Fruit fly (Drosophila melanogaster): ENCODE data around the gene Fntb.
A peak's percentile ranks its signal among the peaks of the same experiment; 100 is the strongest.

Gene Fntb

dm6 chr3R:16448378-16449134 lies 15.8 kb downstream of the Fntb start (continued):
- TF ChIP-seq mirr (GFP tag; optimal IDR thresholded peaks at IDR 0.05) = peak; percentile 20
- TF ChIP-seq seq (GFP tag; IDR thresholded peaks at IDR 0.05) = no peak; the same call in 1 of the 2 replicates
- TF ChIP-seq ttk (GFP tag; IDR thresholded peaks at IDR 0.05) = peak; percentile 73
- TF ChIP-seq CG33213 (GFP tag; optimal IDR thresholded peaks at IDR 0.05) = peak; percentile 38
- TF ChIP-seq Six4 (GFP tag; optimal IDR thresholded peaks at IDR 0.05) = peak; percentile 28
- TF ChIP-seq CG5245 (GFP tag; optimal IDR thresholded peaks at IDR 0.05) = peak; percentile 57
- no peak for TF ChIP-seq CG6791 (GFP tag; IDR thresholded peaks at IDR 0.05; ENCODE audit: partially characterized antibody)
- TF ChIP-seq CG18476 (GFP tag; optimal IDR thresholded peaks at IDR 0.05) = no peak
- TF ChIP-seq D19B (GFP tag; optimal IDR thresholded peaks at IDR 0.05) = no peak
- peak; percentile 73 for TF ChIP-seq Gsc (GFP tag; IDR thresholded peaks at IDR 0.05)
- no peak for TF ChIP-seq org-1 (GFP tag; optimal IDR thresholded peaks at IDR 0.05)
- no peak for TF ChIP-seq Stat92E (GFP tag; optimal IDR thresholded peaks at IDR 0.05)
- TF ChIP-seq tna (GFP tag; IDR thresholded peaks at IDR 0.05; ENCODE audit: partially characterized antibody) = no peak
- no peak for TF ChIP-seq CG34224 (GFP tag; IDR thresholded peaks at IDR 0.05; ENCODE audit: partially characterized antibody)
- peak; percentile 77 for TF ChIP-seq CG7786 (GFP tag; optimal IDR thresholded peaks at IDR 0.05)
- peak; percentile 81 for TF ChIP-seq jing (GFP tag; optimal IDR thresholded peaks at IDR 0.05)
- peak; percentile 72 for TF ChIP-seq NfI (GFP tag; optimal IDR thresholded peaks at IDR 0.05)
- no peak for TF ChIP-seq CG8290 (GFP tag; optimal IDR thresholded peaks at IDR 0.05)
- TF ChIP-seq CG8290 (tag; optimal IDR thresholded peaks at IDR 0.05) = peak in 1 of 2 experiments; percentile 97
- no peak for TF ChIP-seq CG8478 (optimal IDR thresholded peaks at IDR 0.05)
- TF ChIP-seq BtbVII (GFP tag; optimal IDR thresholded peaks at IDR 0.05) = no peak
- peak; percentile 80 for TF ChIP-seq vvl (GFP tag; IDR thresholded peaks at IDR 0.05)
- TF ChIP-seq nau (GFP tag; optimal IDR thresholded peaks at IDR 0.05) = peak; percentile 58
- TF ChIP-seq CG12769 (tag; optimal IDR thresholded peaks at IDR 0.05) = peak; percentile 92
- no peak for TF ChIP-seq Doc3 (GFP tag; IDR thresholded peaks at IDR 0.05; ENCODE audit: partially characterized antibody)
- TF ChIP-seq CG3281 (GFP tag; optimal IDR thresholded peaks at IDR 0.05) = peak; percentile 60
- TF ChIP-seq CG13296 (GFP tag; optimal IDR thresholded peaks at IDR 0.05) = no peak
- TF ChIP-seq CG17385 (GFP tag; optimal IDR thresholded peaks at IDR 0.05) = peak; percentile 52
- TF ChIP-seq CG17802 (tag; optimal IDR thresholded peaks at IDR 0.05) = peak; percentile 77
- peak; percentile 82 for TF ChIP-seq CG18262 (tag; optimal IDR thresholded peaks at IDR 0.05)
- TF ChIP-seq shn (GFP tag; optimal IDR thresholded peaks at IDR 0.05) = peak; percentile 7
- peak; percentile 48 for TF ChIP-seq CG8359 (GFP tag; optimal IDR thresholded peaks at IDR 0.05; ENCODE audit: borderline replicate concordance)
- TF ChIP-seq gfzf (GFP tag; optimal IDR thresholded peaks at IDR 0.05) = no peak
- TF ChIP-seq HLH4C (GFP tag; IDR thresholded peaks at IDR 0.05; ENCODE audit: partially characterized antibody) = no peak
- no peak for TF ChIP-seq ab (GFP tag; optimal IDR thresholded peaks at IDR 0.05)
- TF ChIP-seq B-H1 (GFP tag; IDR thresholded peaks at IDR 0.05) = peak; percentile 77
- peak; percentile 67 for TF ChIP-seq Fer1 (GFP tag; optimal IDR thresholded peaks at IDR 0.05)
- TF ChIP-seq inv (GFP tag; IDR thresholded peaks at IDR 0.05; ENCODE audit: partially characterized antibody) = no peak
- TF ChIP-seq tx (GFP tag; optimal IDR thresholded peaks at IDR 0.05) = peak; percentile 56
- TF ChIP-seq CG10565 (GFP tag; optimal IDR thresholded peaks at IDR 0.05) = peak; percentile 24
- TF ChIP-seq CoRest (tag; optimal IDR thresholded peaks at IDR 0.05) = no peak
- TF ChIP-seq CG13775 (GFP tag; optimal IDR thresholded peaks at IDR 0.05) = peak; percentile 49
- no peak for TF ChIP-seq Neu2 (GFP tag; optimal IDR thresholded peaks at IDR 0.05; ENCODE audit: borderline replicate concordance)
- peak; percentile 59 for TF ChIP-seq croc (GFP tag; conservative IDR thresholded peaks at IDR 0.05)
- peak; percentile 71 for TF ChIP-seq Dek (tag; optimal IDR thresholded peaks at IDR 0.05)
- no peak for TF ChIP-seq sqz (GFP tag; optimal IDR thresholded peaks at IDR 0.05)
- no peak for TF ChIP-seq CG14860 (GFP tag; IDR thresholded peaks at IDR 0.05; ENCODE audit: partially characterized antibody)
- TF ChIP-seq Abd-B (GFP tag; optimal IDR thresholded peaks at IDR 0.05) = peak; percentile 42
- TF ChIP-seq CG14667 (GFP tag; IDR thresholded peaks at IDR 0.05) = peak; percentile 80

Measured in whole organism, embryonic.